Fruit fly (Drosophila melanogaster) whole organism, wandering third instar larva: ENCODE results near the gene CG31415.
A peak's percentile ranks its signal among the peaks of the same experiment; 100 is the strongest.

Experiments used
- Abd-B ChIP-seq: fragments of >200 bp; optimal IDR thresholded peaks from 2 replicates; lab custom pipeline; 2017; ENCODE audit warnings: missing biosample characterization, missing genetic modification characterization
- CrebA ChIP-seq: fragments of 200-800 bp; sonication (Bioruptor generic); optimal IDR thresholded peaks from 2 replicates; lab custom pipeline; 2016; ENCODE audit warnings: missing biosample characterization, mild to moderate bottlenecking, missing genetic modification characterization, borderline replicate concordance
- Dif ChIP-seq: fragments of 200-275, 200-300 bp; sonication (Bioruptor generic); optimal IDR thresholded peaks from 2 replicates; lab custom pipeline; 2018; ENCODE audit warnings: missing biosample characterization, missing genetic modification characterization; ENCODE audit not compliant: partially characterized antibody
- GATAd ChIP-seq: sonication (Bioruptor generic); optimal IDR thresholded peaks from 2 replicates; lab custom pipeline; 2016; ENCODE audit warnings: missing biosample characterization, missing genetic modification characterization
- HLH106 ChIP-seq: fragments of 200-800 bp; optimal IDR thresholded peaks from 3 replicates; lab custom pipeline; 2019; ENCODE audit warnings: missing biosample characterization, mild to moderate bottlenecking, missing genetic modification characterization, moderate library complexity
- Jra ChIP-seq: sonication (Bioruptor generic); optimal IDR thresholded peaks from 2 replicates; lab custom pipeline; 2016; ENCODE audit warnings: missing biosample characterization, missing genetic modification characterization
- br ChIP-seq: fragments of 200-800 bp; sonication (Bioruptor generic); optimal IDR thresholded peaks from 2 replicates; lab custom pipeline; 2016; ENCODE audit warnings: missing biosample characterization, missing genetic modification characterization
- dmrt93B ChIP-seq: fragments of 200-800 bp; sonication (Bioruptor generic); optimal IDR thresholded peaks from 2 replicates; lab custom pipeline; 2018; ENCODE audit warnings: missing biosample characterization, mild to moderate bottlenecking, missing genetic modification characterization
- fru ChIP-seq: fragments of 200-800 bp; sonication (Bioruptor generic); optimal IDR thresholded peaks from 3 replicates; lab custom pipeline; 2016; ENCODE audit warnings: missing biosample characterization, mild to moderate bottlenecking, missing genetic modification characterization
- lola ChIP-seq: fragments of >200 bp; optimal IDR thresholded peaks from 2 replicates; lab custom pipeline; 2017; ENCODE audit warnings: missing biosample characterization, missing genetic modification characterization
- pan ChIP-seq: fragments of >200 bp; optimal IDR thresholded peaks from 2 replicates; lab custom pipeline; 2017
- psq ChIP-seq: fragments of 200-800 bp; sonication (Bioruptor generic); optimal IDR thresholded peaks from 3 replicates; lab custom pipeline; 2017; ENCODE audit warnings: missing biosample characterization, mild to moderate bottlenecking, missing genetic modification characterization, moderate library complexity
- usp ChIP-seq: fragments of >200 bp; optimal IDR thresholded peaks from 2 replicates; lab custom pipeline; 2017; ENCODE audit warnings: missing biosample characterization, missing genetic modification characterization
- woc ChIP-seq: sonication (Bioruptor generic); optimal IDR thresholded peaks from 2 replicates; lab custom pipeline; 2016; ENCODE audit warnings: missing biosample characterization, mild to moderate bottlenecking, missing genetic modification characterization

DNA sequence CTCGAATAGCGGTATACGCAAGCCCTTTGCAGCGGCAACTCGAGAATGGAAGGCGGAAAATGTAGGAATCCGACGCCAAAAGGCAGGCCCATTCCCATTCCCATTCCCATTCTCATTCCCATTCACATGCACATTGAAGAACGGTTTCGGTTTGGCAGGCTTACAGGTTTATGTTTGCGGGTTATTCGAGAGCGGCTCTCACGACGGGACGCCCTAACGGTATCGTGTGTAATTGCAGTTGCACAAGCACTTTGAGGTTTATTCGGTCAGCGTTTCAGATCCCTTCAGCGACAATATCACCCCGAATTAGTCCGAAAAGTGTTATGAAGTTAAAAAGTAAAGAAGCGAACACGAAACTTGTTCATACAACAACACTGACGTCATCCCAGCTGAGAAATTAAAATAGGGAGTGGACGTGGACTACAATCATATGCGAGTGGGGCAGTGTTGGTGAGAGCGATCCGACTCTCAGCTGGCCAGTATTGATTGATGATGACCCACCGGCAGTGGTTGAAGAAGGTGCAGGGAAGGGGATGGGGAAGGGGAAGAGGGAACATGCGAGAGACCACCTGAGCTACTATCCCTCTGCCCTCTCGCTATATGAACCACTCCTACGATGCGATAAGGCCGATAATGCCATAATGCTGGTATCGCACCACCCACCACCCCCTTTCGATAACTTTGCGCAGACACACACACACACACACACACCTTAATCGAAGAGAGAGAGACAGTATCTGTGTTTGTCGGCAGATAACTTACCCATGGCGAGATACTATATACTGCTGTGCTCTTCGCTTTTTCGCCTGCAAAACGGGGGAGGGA is 38.9 kb upstream of the CG31415 start:
- TF ChIP-seq Abd-B (GFP tag; lab: Kevin White, UChicago) (no peak), GATAd (GFP tag; lab: Kevin White, UChicago) (no peak), Jra (peak; percentile 62), psq (peak; percentile 6), br (no peak), CrebA (GFP tag; lab: Kevin White, UChicago) (no peak), woc (GFP tag; lab: Kevin White, UChicago) (no peak), dmrt93B (no peak), usp (GFP tag; lab: Kevin White, UChicago) (no peak), pan (lab: Kevin White, UChicago) (no peak), HLH106 (tag; lab: Kevin White, UChicago) (no peak), Dif (GFP tag; lab: Kevin White, UChicago) (peak; percentile 70), lola (GFP tag; lab: Kevin White, UChicago) (no peak), fru (GFP tag; lab: Kevin White, UChicago) (no peak)
